Worm (Caenorhabditis elegans) whole organism, late embryonic: ENCODE data around the gene F43C11.3.

ENCODE experiments used
- C08G9.2 ChIP-seq: sonication (generic microtip); optimal IDR thresholded peaks from 2 replicates; lab custom pipeline; 2016; ENCODE audit warnings: mild to moderate bottlenecking, missing genetic modification characterization, moderate library complexity, missing compliant biosample characterization
- C38D4.7 ChIP-seq: fragments of 200-800 bp; sonication (Bioruptor generic); optimal IDR thresholded peaks from 2 replicates; lab custom pipeline; 2018; ENCODE audit warnings: mild to moderate bottlenecking, missing genetic modification characterization, moderate library complexity, missing compliant biosample characterization
- F13H6.1 ChIP-seq: sonication (generic microtip); optimal IDR thresholded peaks from 2 replicates; lab custom pipeline; 2016; ENCODE audit warnings: missing genetic modification characterization, missing compliant biosample characterization
- K09A11.1 ChIP-seq: sonication (generic microtip); optimal IDR thresholded peaks from 2 replicates; lab custom pipeline; 2017; ENCODE audit warnings: antibody characterized with exemption, mild to moderate bottlenecking, missing genetic modification characterization, missing compliant biosample characterization; ENCODE audit not compliant: insufficient read depth
- T23F11.4 ChIP-seq: fragments of 200-800 bp; sonication (Bioruptor generic); optimal IDR thresholded peaks from 2 replicates; lab custom pipeline; 2018; ENCODE audit warnings: mild to moderate bottlenecking, missing genetic modification characterization, missing compliant biosample characterization
- Y22D7AL.16 ChIP-seq: sonication (generic microtip); optimal IDR thresholded peaks from 2 replicates; lab custom pipeline; 2016; ENCODE audit warnings: missing genetic modification characterization, missing compliant biosample characterization
- ceh-19 ChIP-seq: fragments of 200-800 bp; sonication (Bioruptor generic); optimal IDR thresholded peaks from 2 replicates; lab custom pipeline; 2018; ENCODE audit warnings: mild to moderate bottlenecking, missing genetic modification characterization, missing compliant biosample characterization
- ceh-2 ChIP-seq: sonication (generic microtip); optimal IDR thresholded peaks from 2 replicates; lab custom pipeline; 2016; ENCODE audit warnings: missing genotype, missing genetic modification characterization, missing compliant biosample characterization
- ceh-22 ChIP-seq: sonication (generic microtip); optimal IDR thresholded peaks from 2 replicates; lab custom pipeline; 2017; ENCODE audit warnings: missing biosample characterization, missing genetic modification characterization
- ceh-30 ChIP-seq: fragments of 150-350 bp; optimal IDR thresholded peaks from 2 replicates; lab custom pipeline; 2014; ENCODE audit warnings: missing biosample characterization, missing genetic modification characterization
- che-1 ChIP-seq: sonication (generic microtip); optimal IDR thresholded peaks from 2 replicates; lab custom pipeline; 2016; ENCODE audit warnings: mild to moderate bottlenecking, missing genetic modification characterization, missing compliant biosample characterization
- elt-2 ChIP-seq: sonication (generic microtip); optimal IDR thresholded peaks from 2 replicates; lab custom pipeline; 2016; ENCODE audit warnings: missing genetic modification reagents, missing genetic modification characterization, missing compliant biosample characterization
- ets-4 ChIP-seq: sonication (generic microtip); optimal IDR thresholded peaks from 2 replicates; lab custom pipeline; 2016; ENCODE audit warnings: missing genetic modification characterization, missing compliant biosample characterization
- fkh-10 ChIP-seq: fragments of 150-350 bp; optimal IDR thresholded peaks from 2 replicates; lab custom pipeline; 2014; ENCODE audit warnings: missing biosample characterization, missing genetic modification reagents, missing genetic modification characterization
- fkh-6 ChIP-seq: sonication (generic microtip); optimal IDR thresholded peaks from 2 replicates; lab custom pipeline; 2016; ENCODE audit warnings: missing genetic modification characterization, missing compliant biosample characterization
- gmeb-2 ChIP-seq: sonication (generic microtip); optimal IDR thresholded peaks from 2 replicates; lab custom pipeline; 2016; ENCODE audit warnings: missing genetic modification characterization, inconsistent platforms, missing compliant biosample characterization
- hlh-15 ChIP-seq: sonication (generic microtip); optimal IDR thresholded peaks from 2 replicates; lab custom pipeline; 2016; ENCODE audit warnings: missing genetic modification characterization, missing compliant biosample characterization
- hlh-6 ChIP-seq: sonication (generic microtip); optimal IDR thresholded peaks from 2 replicates; lab custom pipeline; 2016; ENCODE audit warnings: missing genotype, missing genetic modification characterization, missing compliant biosample characterization
- mec-3 ChIP-seq: sonication (generic microtip); optimal IDR thresholded peaks from 2 replicates; lab custom pipeline; 2016; ENCODE audit warnings: borderline replicate concordance, missing genetic modification characterization, missing compliant biosample characterization
- nfya-1 ChIP-seq: sonication (generic microtip); optimal IDR thresholded peaks from 2 replicates; lab custom pipeline; 2017; ENCODE audit warnings: missing genetic modification characterization, mild to moderate bottlenecking, missing compliant biosample characterization, antibody characterized with exemption, moderate library complexity
- nhr-11 ChIP-seq: fragments of 150-350 bp; optimal IDR thresholded peaks from 2 replicates; lab custom pipeline; 2014; ENCODE audit warnings: missing biosample characterization, missing genetic modification characterization
- nhr-232 ChIP-seq: sonication (generic microtip); optimal IDR thresholded peaks from 2 replicates; lab custom pipeline; 2016; ENCODE audit warnings: missing genetic modification characterization, missing compliant biosample characterization
- npax-4 ChIP-seq: sonication (generic microtip); optimal IDR thresholded peaks from 2 replicates; lab custom pipeline; 2016; ENCODE audit warnings: missing genetic modification characterization, missing compliant biosample characterization
- pat-9 ChIP-seq: fragments of 200-800 bp; sonication (Bioruptor generic); optimal IDR thresholded peaks from 2 replicates; lab custom pipeline; 2018; ENCODE audit warnings: mild to moderate bottlenecking, missing genetic modification characterization, moderate library complexity, missing compliant biosample characterization
- pax-1 ChIP-seq: fragments of 150-350 bp; optimal IDR thresholded peaks from 2 replicates; lab custom pipeline; 2014; ENCODE audit warnings: missing biosample characterization, missing genetic modification characterization
- pha-2 ChIP-seq: sonication (generic microtip); optimal IDR thresholded peaks from 2 replicates; lab custom pipeline; 2017; ENCODE audit warnings: mild to moderate bottlenecking, missing genetic modification characterization, missing compliant biosample characterization
- pqm-1 ChIP-seq: sonication (generic microtip); optimal IDR thresholded peaks from 2 replicates; lab custom pipeline; 2016; ENCODE audit warnings: missing genetic modification characterization, missing compliant biosample characterization
- rnt-1 ChIP-seq: sonication (generic microtip); optimal IDR thresholded peaks from 2 replicates; lab custom pipeline; 2016; ENCODE audit warnings: missing genetic modification characterization, missing compliant biosample characterization
- sox-2 ChIP-seq: fragments of 200-800 bp; sonication (Bioruptor generic); IDR thresholded peaks from 2 replicates; pipeline ENCODE4 v1.3.6; 2022; ENCODE audit warnings: missing genetic modification reagents, missing genetic modification characterization, missing compliant biosample characterization
- sox-4 ChIP-seq: sonication (generic microtip); optimal IDR thresholded peaks from 2 replicates; lab custom pipeline; 2017; ENCODE audit warnings: mild to moderate bottlenecking, missing genetic modification characterization, inconsistent platforms, missing compliant biosample characterization
- tbx-2 ChIP-seq: sonication (generic microtip); optimal IDR thresholded peaks from 2 replicates; lab custom pipeline; 2016; ENCODE audit warnings: missing genetic modification characterization, missing compliant biosample characterization
- ttx-3 ChIP-seq: sonication (generic microtip); optimal IDR thresholded peaks from 2 replicates; lab custom pipeline; 2016; ENCODE audit warnings: missing genetic modification reagents, missing genetic modification characterization, missing compliant biosample characterization
- unc-3 ChIP-seq, 2 experiments: fragments of 200-800 bp in 1 of 2; sonication (Bioruptor generic) in 1 of 2; sonication (generic microtip) in 1 of 2; conservative IDR thresholded peaks in 1 of 2; optimal IDR thresholded peaks in 1 of 2; 2 replicates each; pipeline versions ENCODE4 v1.3.6 to Lab custom; 2016 to 2022; ENCODE audit warnings: missing compliant biosample characterization in 2 of 2, missing genetic modification characterization in 2 of 2, missing genetic modification reagents in 1 of 2
- unc-42 ChIP-seq: sonication (generic microtip); optimal IDR thresholded peaks from 2 replicates; lab custom pipeline; 2016; ENCODE audit warnings: missing genotype, missing genetic modification characterization, missing compliant biosample characterization
- zip-5 ChIP-seq: sonication (generic microtip); optimal IDR thresholded peaks from 2 replicates; lab custom pipeline; 2016; ENCODE audit warnings: missing genetic modification characterization, missing compliant biosample characterization
- ztf-16 ChIP-seq: sonication (generic microtip); optimal IDR thresholded peaks from 2 replicates; lab custom pipeline; 2017; ENCODE audit warnings: missing genetic modification characterization, missing compliant biosample characterization

Gene F43C11.3

DNA sequence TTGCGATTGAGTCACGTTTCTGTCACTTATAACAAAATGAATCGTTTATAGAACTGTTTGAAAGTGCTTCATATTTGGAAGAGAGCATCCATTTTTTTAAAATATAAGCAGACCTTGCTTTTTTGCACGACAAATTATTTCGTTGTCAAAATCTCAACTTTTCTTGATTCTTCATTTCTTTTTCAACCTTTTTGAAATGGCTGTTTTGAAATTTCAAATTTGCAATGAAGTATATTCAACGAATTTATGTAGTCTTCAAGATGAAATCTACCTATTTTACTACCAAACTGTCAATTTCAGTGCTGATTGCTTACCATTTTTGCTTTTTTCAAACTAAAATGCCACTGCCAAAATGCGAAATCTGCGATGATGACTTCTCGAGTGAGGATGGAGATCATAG lies 46.4 kb upstream of the F43C11.3 start, which contains the start of gene B0281.3:
B0281.3 (plus strand) TSS at position 301 of the 400 bp plus-strand sequence.
- TF ChIP-seq hlh-6 (tag; lab: Kevin White, UChicago) (no peak), pha-2 (tag; lab: Kevin White, UChicago) (no peak), nhr-232 (no peak), rnt-1 (tag; lab: Kevin White, UChicago) (no peak), ttx-3 (tag; lab: Kevin White, UChicago) (no peak), Y22D7AL.16 (tag; lab: Kevin White, UChicago) (no peak), npax-4 (tag; lab: Kevin White, UChicago) (no peak), unc-3 (GFP tag; conservative IDR thresholded peaks at IDR 0.05; lab: Robert Waterston, UW) (no peak), unc-3 (tag; optimal IDR thresholded peaks at IDR 0.05; lab: Kevin White, UChicago) (no peak), tbx-2 (no peak)
- TF ChIP-seq, all 69 proteins: peak for 0

DNA sequence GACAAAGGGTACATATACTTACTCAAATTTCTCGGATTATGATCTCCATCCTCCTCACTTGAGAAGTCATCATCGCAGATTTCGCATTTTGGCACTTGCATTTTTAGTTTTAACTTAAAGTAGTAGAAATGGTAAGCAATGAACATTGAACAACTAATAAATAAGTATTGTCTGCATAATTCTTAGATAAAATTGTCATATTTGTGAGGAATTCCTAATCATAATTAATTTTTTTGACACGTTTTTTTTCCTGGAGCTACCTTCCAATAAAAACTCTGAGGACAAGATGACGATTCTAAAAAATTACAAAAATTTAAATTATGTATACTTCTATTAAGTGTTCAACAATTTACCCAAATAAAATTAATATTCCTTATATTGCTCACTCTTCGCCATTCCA lies 40.4 kb upstream of the F43C11.3 start, which contains the start of the genes trim-21 and B0281.1:
trim-21 (minus strand) TSS at position 101 of the 400 bp plus-strand sequence.
B0281.1 (plus strand) TSS at position 321 of the 400 bp plus-strand sequence.
- TF ChIP-seq F13H6.1 (tag; lab: Kevin White, UChicago) (no peak), fkh-6 (no peak), ceh-19 (GFP tag; lab: Kevin White, UChicago) (no peak), pat-9 (no peak), C38D4.7 (GFP tag; lab: Kevin White, UChicago) (no peak)

- TF ChIP-seq K09A11.1 (tag; lab: Kevin White, UChicago) (no peak), ets-4 (tag; lab: Kevin White, UChicago) (no peak), F13H6.1 (tag; lab: Kevin White, UChicago) (no peak), nhr-232 (no peak), unc-42 (tag; lab: Kevin White, UChicago) (no peak), T23F11.4 (GFP tag; lab: Kevin White, UChicago) (no peak), gmeb-2 (tag; lab: Kevin White, UChicago) (no peak), ceh-2 (tag; lab: Kevin White, UChicago) (no peak), hlh-15 (no peak), C08G9.2 (tag; lab: Kevin White, UChicago) (no peak), C38D4.7 (GFP tag; lab: Kevin White, UChicago) (no peak), ceh-30 (tag; lab: Kevin White, UChicago) (no peak), hlh-6 (tag; lab: Kevin White, UChicago) (no peak), ztf-16 (tag; lab: Kevin White, UChicago) (no peak), sox-4 (tag; lab: Kevin White, UChicago) (no peak), ceh-22 (tag; lab: Kevin White, UChicago) (no peak), zip-5 (tag; lab: Kevin White, UChicago) (no peak)
These were observed 35.2 kb upstream of the F43C11.3 start, which contains the start of the genes ZK1240.5 and ZK1240.9 for ce11 chrII:2317883-2318357. ZK1240.5 (minus strand) TSS chrII:2317933. ZK1240.9 (plus strand) TSS chrII:2318189.

DNA sequence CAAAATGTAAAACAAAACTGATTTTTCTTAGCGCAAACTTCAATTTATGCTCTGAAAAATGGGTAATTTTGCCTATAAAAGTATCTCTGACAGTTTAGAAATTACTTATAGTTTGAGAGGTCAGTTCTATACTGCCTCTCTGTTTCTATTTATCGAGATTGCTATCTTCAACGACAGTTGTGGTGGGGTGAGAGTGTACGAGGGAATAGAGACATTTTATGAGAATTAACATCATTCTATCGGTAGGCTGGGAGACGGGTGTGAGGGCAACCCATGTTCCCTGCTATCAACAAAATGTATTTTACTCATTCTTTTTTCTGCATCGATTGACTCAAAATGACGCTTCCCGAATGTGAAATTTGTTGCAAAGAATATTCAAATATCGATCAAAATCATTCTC lies 33.0 kb upstream of the F43C11.3 start, which contains the start of gene ZK1240.3:
ZK1240.3 (plus strand) TSS at position 238 of the 400 bp plus-strand sequence.
- TF ChIP-seq nhr-11 (no peak), elt-2 (tag; lab: Kevin White, UChicago) (peak; percentile 17), mec-3 (no peak), che-1 (tag; lab: Kevin White, UChicago) (no peak)

DNA sequence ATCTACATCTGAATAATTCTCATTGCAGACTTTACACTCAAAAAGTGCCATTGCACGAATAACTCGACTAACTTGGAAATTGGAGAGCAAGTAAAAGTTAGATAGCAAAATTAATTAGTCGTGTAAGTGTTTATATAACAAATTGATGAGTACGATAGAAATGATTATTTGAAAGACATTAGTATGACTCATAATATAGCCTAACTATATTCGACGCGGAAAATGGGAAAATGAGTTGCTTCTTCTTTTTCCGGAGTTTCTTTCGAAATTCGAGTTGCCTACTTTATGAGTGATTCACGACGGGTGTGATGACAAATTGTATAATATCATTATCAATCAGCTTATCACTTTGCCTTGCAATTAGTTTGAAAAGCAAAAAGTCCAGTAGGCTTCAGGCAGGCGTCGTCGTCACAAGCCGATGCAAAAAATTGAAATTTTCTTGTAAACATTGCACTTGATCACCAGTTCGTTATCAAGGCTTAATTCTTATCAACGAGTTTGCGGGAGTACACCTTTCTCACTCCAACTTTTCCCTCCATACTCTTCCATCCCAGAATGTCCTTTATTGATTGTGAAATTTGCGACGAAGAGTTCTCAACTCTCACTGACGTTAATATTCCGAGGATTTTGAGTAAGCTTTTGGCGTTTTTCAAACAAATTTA lies 30.1 kb upstream of the F43C11.3 start, which contains the start of the genes ZK1240.6 and ZK1240.2:
ZK1240.6 (minus strand) TSS at position 51 of the 662 bp plus-strand sequence.
ZK1240.2 (plus strand) TSS at position 520 of the 662 bp plus-strand sequence.
- no peak for TF ChIP-seq Y22D7AL.16 (tag; lab: Kevin White, UChicago)
- no peak for TF ChIP-seq pqm-1
- no peak for TF ChIP-seq unc-3 (GFP tag; conservative IDR thresholded peaks at IDR 0.05; lab: Robert Waterston, UW)
- no peak for TF ChIP-seq unc-3 (tag; optimal IDR thresholded peaks at IDR 0.05; lab: Kevin White, UChicago)
- no peak for TF ChIP-seq sox-2 (GFP tag; lab: Robert Waterston, UW)
- TF ChIP-seq C38D4.7 (GFP tag; lab: Kevin White, UChicago), result no peak
- TF ChIP-seq pax-1 (tag; lab: Kevin White, UChicago), result no peak
- no peak for TF ChIP-seq nfya-1 (tag; lab: Kevin White, UChicago)
- no peak for TF ChIP-seq gmeb-2 (tag; lab: Kevin White, UChicago)
- no peak for TF ChIP-seq zip-5 (tag; lab: Kevin White, UChicago)
- TF ChIP-seq fkh-10 (GFP tag; lab: Kevin White, UChicago), result no peak
- TF ChIP-seq ztf-16 (tag; lab: Kevin White, UChicago), result no peak
